5 fruit fly cellular contexts compared by ENCODE assay signal in the genomic region with DNA sequence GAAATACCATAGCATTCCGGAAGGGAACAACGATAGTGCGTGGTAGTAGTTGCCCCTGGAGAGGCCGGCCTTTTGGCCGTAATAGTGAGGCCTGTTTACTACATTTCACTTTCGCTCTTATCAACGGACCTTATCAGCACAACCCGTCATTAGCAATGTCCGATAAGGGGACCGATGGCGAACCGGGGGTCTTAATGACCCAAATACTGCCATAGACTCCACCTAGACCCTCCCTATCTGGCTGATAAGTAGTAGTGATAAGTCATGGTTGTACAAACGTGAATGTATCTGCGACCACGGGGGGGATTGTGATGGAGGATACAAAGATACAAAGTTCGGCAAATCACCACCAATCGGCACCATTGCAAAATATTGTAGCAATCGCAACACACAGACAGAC.
A peak's percentile ranks its signal among the peaks of the same experiment; 100 is the strongest.
TF ChIP-seq lines count a peak whose summit lies in the region.

No protein-coding gene starts in this region.

- TF ChIP-seq CTCF in whole organism, embryonic (GFP tag; optimal IDR thresholded peaks at IDR 0.05; lab: Kevin White, UChicago), result no peak

TF ChIP-seq in whole organism, adult, 20 proteins besides CTCF, POLR2A, EP300 and RAD21:
- TF ChIP-seq Hr96 (GFP tag; optimal IDR thresholded peaks at IDR 0.05; lab: Kevin White, UChicago) (peak; percentile 11), cic (GFP tag; optimal IDR thresholded peaks at IDR 0.05; lab: Kevin White, UChicago) (no peak), Mnt (GFP tag; optimal IDR thresholded peaks at IDR 0.05; lab: Kevin White, UChicago) (peak; percentile 12)
TF ChIP-seq in whole organism, adult: peak in this region for 2.

TF ChIP-seq in whole organism, embryonic, 481 proteins besides CTCF, POLR2A, EP300 and RAD21 (continues in another document):
- TF ChIP-seq lab (GFP tag; optimal IDR thresholded peaks at IDR 0.05; lab: Kevin White, UChicago) (peak; percentile 29), abd-A (tag; optimal IDR thresholded peaks at IDR 0.05; lab: Kevin White, UChicago) (no peak), CG34422 (GFP tag; IDR thresholded peaks at IDR 0.05; lab: Robert Waterston, UW) (no peak), nom (GFP tag; optimal IDR thresholded peaks at IDR 0.05; lab: Kevin White, UChicago) (peak; percentile 3), zen (tag; optimal IDR thresholded peaks at IDR 0.05; lab: Kevin White, UChicago) (no peak), cwo (GFP tag; optimal IDR thresholded peaks at IDR 0.05; lab: Kevin White, UChicago) (peak; percentile 52), Hey (tag; optimal IDR thresholded peaks at IDR 0.05; lab: Kevin White, UChicago) (peak; percentile 64), ci (GFP tag; IDR thresholded peaks at IDR 0.05; lab: Robert Waterston, UW) (no peak), CG17912 (GFP tag; optimal IDR thresholded peaks at IDR 0.05; lab: Kevin White, UChicago) (no peak), CG4854 (GFP tag; optimal IDR thresholded peaks at IDR 0.05; lab: Kevin White, UChicago) (no peak), CG17385 (GFP tag; optimal IDR thresholded peaks at IDR 0.05; lab: Kevin White, UChicago) (no peak), CG12769 (tag; optimal IDR thresholded peaks at IDR 0.05; lab: Kevin White, UChicago) (peak; percentile 71), lmd (GFP tag; IDR thresholded peaks at IDR 0.05; lab: Robert Waterston, UW) (no peak), CG33557 (GFP tag; optimal IDR thresholded peaks at IDR 0.05; lab: Kevin White, UChicago) (no peak), ERR (GFP tag; optimal IDR thresholded peaks at IDR 0.05; lab: Kevin White, UChicago) (no peak), Vsx1 (GFP tag; optimal IDR thresholded peaks at IDR 0.05; lab: Kevin White, UChicago) (no peak), HHEX (GFP tag; optimal IDR thresholded peaks at IDR 0.05; lab: Kevin White, UChicago) (no peak), gt (GFP tag; IDR thresholded peaks at IDR 0.05; lab: Robert Waterston, UW) (no peak), CG10274 (GFP tag; optimal IDR thresholded peaks at IDR 0.05; lab: Kevin White, UChicago) (no peak), exex (tag; optimal IDR thresholded peaks at IDR 0.05; lab: Kevin White, UChicago) (peak; percentile 89), knrl (GFP tag; IDR thresholded peaks at IDR 0.05; lab: Robert Waterston, UW; ENCODE audit: partially characterized antibody) (no peak), cad (GFP tag; optimal IDR thresholded peaks at IDR 0.05; lab: Kevin White, UChicago) (no peak)

TF ChIP-seq in whole organism, prepupa, 60 proteins besides CTCF, POLR2A, EP300 and RAD21:
- TF ChIP-seq CG6276 (GFP tag; optimal IDR thresholded peaks at IDR 0.05; lab: Kevin White, UChicago), result no peak
- TF ChIP-seq dsx (GFP tag; optimal IDR thresholded peaks at IDR 0.05; lab: Kevin White, UChicago; ENCODE audit: poor library complexity, severe bottlenecking), result no peak
- TF ChIP-seq Eip78C (GFP tag; lab: Kevin White, UChicago), result peak; percentile 42
- no peak for TF ChIP-seq CG3032 (tag; optimal IDR thresholded peaks at IDR 0.05; lab: Kevin White, UChicago)
- TF ChIP-seq CG3919 (GFP tag; optimal IDR thresholded peaks at IDR 0.05; lab: Kevin White, UChicago), result no peak
- TF ChIP-seq Ets96B (tag; optimal IDR thresholded peaks at IDR 0.05; lab: Kevin White, UChicago), result no peak
- peak; percentile 33 for TF ChIP-seq vri (GFP tag; optimal IDR thresholded peaks at IDR 0.05; lab: Kevin White, UChicago)
- TF ChIP-seq CG11902 (GFP tag; optimal IDR thresholded peaks at IDR 0.05; lab: Kevin White, UChicago), result no peak
- TF ChIP-seq fkh (GFP tag; optimal IDR thresholded peaks at IDR 0.05; lab: Kevin White, UChicago), result no peak
- peak; percentile 33 for TF ChIP-seq Eip93F (GFP tag; optimal IDR thresholded peaks at IDR 0.05; lab: Kevin White, UChicago)
- no peak for TF ChIP-seq dac (GFP tag; optimal IDR thresholded peaks at IDR 0.05; lab: Kevin White, UChicago)
- TF ChIP-seq svp (GFP tag; lab: Kevin White, UChicago), result peak; percentile 92
- no peak for TF ChIP-seq Hr39 (GFP tag; optimal IDR thresholded peaks at IDR 0.05; lab: Kevin White, UChicago)
- no peak for TF ChIP-seq Gug (GFP tag; IDR thresholded peaks at IDR 0.05; lab: Robert Waterston, UW)

TF ChIP-seq in whole organism, pupa, 21 proteins besides CTCF, POLR2A, EP300 and RAD21:
- TF ChIP-seq CG32121 (GFP tag; IDR thresholded peaks at IDR 0.05; lab: Robert Waterston, UW), result no peak
- TF ChIP-seq CG8159 (tag; optimal IDR thresholded peaks at IDR 0.05; lab: Kevin White, UChicago), result no peak
- TF ChIP-seq fd96Ca (GFP tag; IDR thresholded peaks at IDR 0.05; lab: Robert Waterston, UW), result 0 out of 3 replicates have a peak, but pooled peaks have one; percentile 13
- TF ChIP-seq Pif1A (GFP tag; optimal IDR thresholded peaks at IDR 0.05; lab: Kevin White, UChicago), result no peak
- TF ChIP-seq Pif1B (GFP tag; optimal IDR thresholded peaks at IDR 0.05; lab: Kevin White, UChicago), result no peak
- no peak for TF ChIP-seq CG10348 (GFP tag; IDR thresholded peaks at IDR 0.05; lab: Robert Waterston, UW)
- TF ChIP-seq CG4496 (GFP tag; IDR thresholded peaks at IDR 0.05; lab: Robert Waterston, UW), result peak; percentile 47; the same call in 1 of the 3 replicates
- no peak for TF ChIP-seq CG8301 (tag; optimal IDR thresholded peaks at IDR 0.05; lab: Kevin White, UChicago)
- peak; percentile 84 for TF ChIP-seq EcR (GFP tag; optimal IDR thresholded peaks at IDR 0.05; lab: Kevin White, UChicago)

TF ChIP-seq in whole organism, wandering third instar larva, 38 proteins besides CTCF, POLR2A, EP300 and RAD21:
- TF ChIP-seq rgr (GFP tag; optimal IDR thresholded peaks at IDR 0.05; lab: Kevin White, UChicago) (no peak), Hr78 (GFP tag; optimal IDR thresholded peaks at IDR 0.05; lab: Kevin White, UChicago) (no peak), CG9705 (GFP tag; optimal IDR thresholded peaks at IDR 0.05; lab: Kevin White, UChicago) (no peak), sv (GFP tag; optimal IDR thresholded peaks at IDR 0.05; lab: Kevin White, UChicago) (no peak), Dfd (GFP tag; optimal IDR thresholded peaks at IDR 0.05; lab: Kevin White, UChicago) (no peak), br (GFP tag; optimal IDR thresholded peaks at IDR 0.05; lab: Kevin White, UChicago) (peak; percentile 77), Sp1 (GFP tag; optimal IDR thresholded peaks at IDR 0.05; lab: Kevin White, UChicago) (no peak), psq (GFP tag; optimal IDR thresholded peaks at IDR 0.05; lab: Kevin White, UChicago) (no peak), jim (GFP tag; optimal IDR thresholded peaks at IDR 0.05; lab: Kevin White, UChicago) (no peak), CG32264 (GFP tag; optimal IDR thresholded peaks at IDR 0.05; lab: Kevin White, UChicago) (no peak), ey (GFP tag; optimal IDR thresholded peaks at IDR 0.05; lab: Kevin White, UChicago) (no peak), Hnf4 (GFP tag; optimal IDR thresholded peaks at IDR 0.05; lab: Kevin White, UChicago) (peak; percentile 8), Rel (GFP tag; optimal IDR thresholded peaks at IDR 0.05; lab: Kevin White, UChicago) (no peak), Rel (tag; optimal IDR thresholded peaks at IDR 0.05; lab: Kevin White, UChicago) (peak; percentile 54), CrebA (GFP tag; optimal IDR thresholded peaks at IDR 0.05; lab: Kevin White, UChicago; ENCODE audit: borderline replicate concordance) (no peak), usp (GFP tag; optimal IDR thresholded peaks at IDR 0.05; lab: Kevin White, UChicago) (no peak), Jra (GFP tag; optimal IDR thresholded peaks at IDR 0.05; lab: Kevin White, UChicago) (no peak), tai (GFP tag; optimal IDR thresholded peaks at IDR 0.05; lab: Kevin White, UChicago) (no peak), lola (GFP tag; optimal IDR thresholded peaks at IDR 0.05; lab: Kevin White, UChicago) (no peak), Hr83 (GFP tag; optimal IDR thresholded peaks at IDR 0.05; lab: Kevin White, UChicago; ENCODE audit: poor library complexity, severe bottlenecking) (no peak)
